Worm (Caenorhabditis elegans): ENCODE results near the gene clec-221.

DNA sequence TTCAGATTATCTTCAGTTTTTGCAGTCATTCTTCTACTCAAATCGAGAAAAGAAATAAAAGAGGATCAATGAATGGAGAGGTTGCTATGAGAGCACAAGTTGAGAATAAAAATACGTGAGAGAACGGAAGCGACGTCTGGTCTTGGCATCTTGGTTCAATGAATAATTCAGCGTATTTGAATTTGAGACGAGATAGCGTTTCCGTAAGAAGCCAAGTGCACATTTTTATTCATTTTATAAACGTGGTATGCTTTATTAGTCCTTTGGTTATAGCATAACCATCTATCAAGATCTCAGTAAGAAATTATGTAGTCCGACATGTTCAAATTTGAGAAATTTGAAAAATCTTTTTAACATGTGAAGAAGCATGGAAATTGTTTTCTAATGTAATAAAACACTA lies 35.9 kb downstream of the clec-221 start, which contains the start of gene F58B4.2:
- TF ChIP-seq lin-39 (tag; optimal IDR thresholded peaks at IDR 0.05): no peak
- TF ChIP-seq nhr-90 (tag; optimal IDR thresholded peaks at IDR 0.05; ENCODE audit: poor library complexity): no peak

All from whole organism, L1 larva.